Worm (Caenorhabditis elegans): ENCODE data around the gene R07G3.7.

- TF ChIP-seq him-1 (tag; optimal IDR thresholded peaks at IDR 0.05) (no peak), dao-5 (tag; optimal IDR thresholded peaks at IDR 0.05) (no peak)
These were observed 42.7 kb downstream of the R07G3.7 start for ce11 chrII:7570820-7571219.
